Worm (Caenorhabditis elegans) whole organism, midembryonic: ENCODE results near the gene lpd-9.

Experiments used
- T22C8.4 ChIP-seq: fragments of 200-800 bp; sonication (Bioruptor generic); IDR thresholded peaks from 2 replicates; pipeline ENCODE4 v1.3.6; 2022; ENCODE audit warnings: missing genetic modification characterization, missing compliant biosample characterization
- cog-1 ChIP-seq: sonication (generic microtip); optimal IDR thresholded peaks from 2 replicates; lab custom pipeline; 2016; ENCODE audit warnings: missing genetic modification characterization, missing compliant biosample characterization
- flt-1 ChIP-seq: fragments of 200-800 bp; sonication (Bioruptor generic); IDR thresholded peaks from 2 replicates; pipeline ENCODE4 v1.3.6; 2022; ENCODE audit warnings: missing genetic modification characterization, missing compliant biosample characterization
- klf-2 ChIP-seq: fragments of 200-800 bp; sonication (Bioruptor generic); conservative IDR thresholded peaks from 2 replicates; pipeline ENCODE4 v1.3.6; 2022; ENCODE audit warnings: missing genetic modification reagents, missing genetic modification characterization, missing compliant biosample characterization
- med-1 ChIP-seq: sonication (generic microtip); optimal IDR thresholded peaks from 2 replicates; lab custom pipeline; 2017; ENCODE audit warnings: missing genetic modification characterization, mild to moderate bottlenecking, missing compliant biosample characterization, antibody characterized with exemption, missing genetic modification reagents; ENCODE audit not compliant: insufficient read depth
- ref-1 ChIP-seq: fragments of 200-800 bp; sonication (Bioruptor generic); conservative IDR thresholded peaks from 2 replicates; pipeline ENCODE4 v1.3.6; 2022; ENCODE audit warnings: missing genetic modification reagents, missing genetic modification characterization, missing compliant biosample characterization
- tab-1 ChIP-seq: fragments of 200-800 bp; sonication (Bioruptor generic); IDR thresholded peaks from 2 replicates; pipeline ENCODE4 v1.3.6; 2022; ENCODE audit warnings: missing genetic modification characterization, missing compliant biosample characterization
- ztf-23 ChIP-seq: fragments of 200-800 bp; sonication (Bioruptor generic); IDR thresholded peaks from 2 replicates; pipeline ENCODE4 v1.3.6; 2022; ENCODE audit warnings: missing genetic modification reagents, missing genetic modification characterization, missing compliant biosample characterization
- ztf-29 ChIP-seq: fragments of 200-800 bp; sonication (Bioruptor generic); IDR thresholded peaks from 2 replicates; pipeline ENCODE4 v1.3.6; 2022; ENCODE audit warnings: missing genetic modification reagents, missing genetic modification characterization, missing compliant biosample characterization

Gene lpd-9

ce11 chrV:10589774-10590528 lies 10.8 kb downstream of the lpd-9 start, which contains the start of gene ttr-23:
ttr-23 (minus strand) TSS chrV:10589860.
- no peak for TF ChIP-seq flt-1
- TF ChIP-seq ref-1 (GFP tag; lab: Robert Waterston, UW) = no peak
- no peak for TF ChIP-seq tab-1 (GFP tag; lab: Robert Waterston, UW)
- no peak for TF ChIP-seq ztf-23 (GFP tag; lab: Robert Waterston, UW)

- TF ChIP-seq ztf-29 (GFP tag; lab: Robert Waterston, UW) = no peak
- TF ChIP-seq ztf-23 (GFP tag; lab: Robert Waterston, UW) = no peak
- no peak for TF ChIP-seq tab-1 (GFP tag; lab: Robert Waterston, UW)
These were observed 13.4 kb downstream of the lpd-9 start, which contains the start of gene T21C9.9 for ce11 chrV:10592479-10592878. T21C9.9 (minus strand) TSS chrV:10592579.

DNA sequence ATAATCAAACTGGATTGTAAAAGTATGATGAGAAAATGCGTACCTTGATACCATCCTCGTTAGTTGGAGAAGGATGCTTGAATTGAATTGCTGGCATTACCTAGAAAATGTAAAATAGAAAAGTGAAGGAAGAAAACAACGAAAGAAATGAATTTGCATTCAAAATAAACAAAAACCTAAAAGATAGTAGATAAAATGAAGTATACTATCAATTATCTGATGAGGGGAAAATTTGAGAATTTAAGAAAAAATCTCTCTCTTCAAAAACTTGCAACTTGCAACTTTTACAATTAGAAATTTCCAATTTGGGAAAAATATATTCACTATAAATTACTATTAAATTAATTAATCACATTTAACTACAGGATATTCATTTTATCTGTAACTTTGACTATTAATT lies 15.7 kb downstream of the lpd-9 start, which contains the start of gene T21C9.11:
T21C9.11 (minus strand) TSS at position 101 of the 400 bp plus-strand sequence.
- no peak for TF ChIP-seq ztf-29 (GFP tag; lab: Robert Waterston, UW)
- no peak for TF ChIP-seq T22C8.4 (GFP tag; lab: Robert Waterston, UW)
- no peak for TF ChIP-seq klf-2 (GFP tag; lab: Robert Waterston, UW)
- TF ChIP-seq ztf-23 (GFP tag; lab: Robert Waterston, UW) = no peak
- TF ChIP-seq flt-1 = no peak
- TF ChIP-seq ref-1 (GFP tag; lab: Robert Waterston, UW) = no peak
- TF ChIP-seq med-1 (GFP tag; lab: Kevin White, UChicago) = no peak
- TF ChIP-seq cog-1 (tag; lab: Kevin White, UChicago) = no peak
- no peak for TF ChIP-seq tab-1 (GFP tag; lab: Robert Waterston, UW)

DNA sequence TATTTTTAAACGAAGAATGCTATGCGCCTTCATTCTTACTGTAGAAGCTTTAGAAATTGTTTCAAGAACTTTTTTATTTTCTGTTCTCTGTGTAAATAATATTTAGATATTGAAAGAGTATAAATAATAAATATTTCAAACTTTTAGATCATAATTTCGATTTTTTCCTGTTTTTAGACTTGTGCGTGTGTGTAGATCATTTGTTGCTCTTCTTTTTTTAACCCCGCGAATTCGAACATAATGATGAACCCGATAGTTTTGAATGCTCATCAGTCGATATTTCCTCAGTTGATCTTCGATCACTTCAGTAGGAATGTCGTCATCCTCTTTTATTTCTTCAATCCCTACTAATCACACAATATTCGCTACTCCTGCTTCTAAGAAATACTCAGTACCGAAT lies 18.1 kb downstream of the lpd-9 start, which contains the start of gene T21C9.13:
T21C9.13 (plus strand) TSS at position 33 of the 400 bp plus-strand sequence.
- TF ChIP-seq med-1 (GFP tag; lab: Kevin White, UChicago) (no peak), ref-1 (GFP tag; lab: Robert Waterston, UW) (no peak), flt-1 (no peak), tab-1 (GFP tag; lab: Robert Waterston, UW) (no peak), ztf-29 (GFP tag; lab: Robert Waterston, UW) (no peak), ztf-23 (GFP tag; lab: Robert Waterston, UW) (no peak), cog-1 (tag; lab: Kevin White, UChicago) (no peak), klf-2 (GFP tag; lab: Robert Waterston, UW) (no peak), T22C8.4 (GFP tag; lab: Robert Waterston, UW) (no peak)

- TF ChIP-seq tab-1 (GFP tag; lab: Robert Waterston, UW) (no peak), T22C8.4 (GFP tag; lab: Robert Waterston, UW) (no peak), klf-2 (GFP tag; lab: Robert Waterston, UW) (no peak), med-1 (GFP tag; lab: Kevin White, UChicago) (no peak), ztf-29 (GFP tag; lab: Robert Waterston, UW) (no peak), flt-1 (no peak), ref-1 (GFP tag; lab: Robert Waterston, UW) (no peak), cog-1 (tag; lab: Kevin White, UChicago) (no peak), ztf-23 (GFP tag; lab: Robert Waterston, UW) (no peak)
These were observed 19.6 kb downstream of the lpd-9 start, which contains the start of gene scpl-4 for ce11 chrV:10598670-10599154. scpl-4 (plus strand) TSS chrV:10599104.

DNA sequence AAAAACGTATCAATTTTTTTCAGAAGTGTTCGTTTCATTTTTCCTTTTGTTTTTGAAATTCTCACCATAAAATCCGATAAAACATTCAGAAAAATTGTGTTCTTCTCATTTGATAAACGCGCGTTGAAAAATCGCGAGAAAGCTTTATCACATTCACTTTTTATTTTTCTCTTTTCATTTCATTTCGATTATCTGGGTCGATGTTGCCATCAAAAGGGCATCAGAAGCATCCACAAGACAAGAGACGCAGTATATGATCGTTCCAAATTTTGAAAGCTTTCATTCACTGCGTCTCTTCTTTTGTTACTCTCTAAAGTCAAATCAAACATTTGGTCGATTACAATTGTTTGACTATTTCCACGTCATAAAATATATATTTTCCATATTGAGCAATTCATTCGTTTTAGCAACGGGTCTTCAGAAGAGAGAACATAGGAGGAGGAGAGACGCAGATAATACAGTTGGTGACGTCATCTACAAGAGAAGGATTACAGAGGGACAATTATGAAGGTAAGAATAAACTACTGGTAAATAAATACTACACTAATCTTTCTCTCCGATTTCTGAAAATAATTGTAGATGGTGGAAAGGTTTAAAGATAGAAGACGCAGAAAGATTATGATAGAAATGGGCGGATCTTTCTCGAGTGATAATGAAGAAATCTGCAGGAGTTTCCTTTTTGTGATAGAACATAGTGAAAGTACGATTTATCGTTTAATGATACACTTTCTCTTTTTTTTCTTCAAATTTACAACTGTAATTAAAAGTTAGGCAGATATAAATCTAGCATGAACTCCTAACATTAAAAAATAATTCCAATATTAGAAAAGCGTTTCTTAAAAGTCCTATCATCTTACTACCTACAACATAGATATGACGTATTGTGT lies 23.2 kb downstream of the lpd-9 start, which contains the start of gene H27A22.1:
H27A22.1 (plus strand) TSS at position 505 of the 887 bp plus-strand sequence.
- no peak for TF ChIP-seq tab-1 (GFP tag; lab: Robert Waterston, UW)
- TF ChIP-seq T22C8.4 (GFP tag; lab: Robert Waterston, UW) = no peak
- no peak for TF ChIP-seq klf-2 (GFP tag; lab: Robert Waterston, UW)
- TF ChIP-seq ztf-23 (GFP tag; lab: Robert Waterston, UW) = no peak
- TF ChIP-seq cog-1 (tag; lab: Kevin White, UChicago) = no peak
- TF ChIP-seq ztf-29 (GFP tag; lab: Robert Waterston, UW) = no peak
- TF ChIP-seq med-1 (GFP tag; lab: Kevin White, UChicago) = no peak
- TF ChIP-seq ref-1 (GFP tag; lab: Robert Waterston, UW) = no peak
- TF ChIP-seq flt-1 = no peak

- no peak for TF ChIP-seq T22C8.4 (GFP tag; lab: Robert Waterston, UW)
- TF ChIP-seq klf-2 (GFP tag; lab: Robert Waterston, UW) = no peak
- no peak for TF ChIP-seq flt-1
- no peak for TF ChIP-seq ztf-23 (GFP tag; lab: Robert Waterston, UW)
- no peak for TF ChIP-seq ztf-29 (GFP tag; lab: Robert Waterston, UW)
- TF ChIP-seq tab-1 (GFP tag; lab: Robert Waterston, UW) = no peak
- no peak for TF ChIP-seq cog-1 (tag; lab: Kevin White, UChicago)
- TF ChIP-seq med-1 (GFP tag; lab: Kevin White, UChicago) = no peak
- no peak for TF ChIP-seq ref-1 (GFP tag; lab: Robert Waterston, UW)
These were observed 36.4 kb downstream of the lpd-9 start, which contains the start of gene H09F14.1 for ce11 chrV:10615496-10615895. H09F14.1 (minus strand) TSS chrV:10615596.
